Fruit fly (Drosophila melanogaster) whole organism, embryonic: ENCODE data around the gene CG33107.

Experiments
- Abd-B ChIP-seq: fragments of 200-800 bp; sonication (Bioruptor generic); optimal IDR thresholded peaks from 2 replicates; lab custom pipeline; 2018; ENCODE audit warnings: missing biosample characterization, mild to moderate bottlenecking, missing genetic modification characterization, moderate library complexity
- Asciz ChIP-seq: fragments of 200-800 bp; sonication (Bioruptor generic); optimal IDR thresholded peaks from 2 replicates; lab custom pipeline; 2017; ENCODE audit warnings: missing biosample characterization, mild to moderate bottlenecking, missing genetic modification characterization, missing genetic modification reagents
- Atf-2 ChIP-seq: fragments of 200-800 bp; sonication (Bioruptor generic); optimal IDR thresholded peaks from 2 replicates; lab custom pipeline; 2016; ENCODE audit warnings: missing biosample characterization, missing genetic modification characterization
- CG10321 ChIP-seq: fragments of 200-800 bp; sonication (Bioruptor generic); IDR thresholded peaks from 2 replicates; pipeline ENCODE4 v1.3.6; 2022; ENCODE audit warnings: missing biosample characterization, missing genetic modification characterization
- CG10543 ChIP-seq: fragments of 200-800 bp; sonication (Bioruptor generic); optimal IDR thresholded peaks from 3 replicates; lab custom pipeline; 2017; ENCODE audit warnings: missing biosample characterization, mild to moderate bottlenecking, missing genetic modification characterization, moderate library complexity
- CG12236 ChIP-seq: fragments of 200-800 bp; sonication (Bioruptor generic); optimal IDR thresholded peaks from 2 replicates; lab custom pipeline; 2016; ENCODE audit warnings: missing biosample characterization, missing genetic modification characterization
- CG13296 ChIP-seq: fragments of 200-800 bp; sonication (Bioruptor generic); optimal IDR thresholded peaks from 3 replicates; lab custom pipeline; 2018; ENCODE audit warnings: missing biosample characterization, mild to moderate bottlenecking, missing genetic modification characterization
- CG13775 ChIP-seq: fragments of 200-800 bp; sonication (Bioruptor generic); optimal IDR thresholded peaks from 3 replicates; lab custom pipeline; 2017; ENCODE audit warnings: missing biosample characterization, mild to moderate bottlenecking, missing genetic modification characterization
- CG14014 ChIP-seq: fragments of 200-800 bp; sonication (Bioruptor generic); IDR thresholded peaks from 2 replicates; pipeline ENCODE4 v1.3.6; 2022; ENCODE audit warnings: missing biosample characterization, missing genetic modification characterization
- CG30403 ChIP-seq: fragments of 200-800 bp; sonication (Bioruptor generic); optimal IDR thresholded peaks from 3 replicates; lab custom pipeline; 2016; ENCODE audit warnings: missing biosample characterization, missing genetic modification characterization
- CG31388 ChIP-seq: fragments of 200-800 bp; sonication (Bioruptor generic); optimal IDR thresholded peaks from 2 replicates; lab custom pipeline; 2016; ENCODE audit warnings: missing biosample characterization, missing genetic modification characterization
- CG32767 ChIP-seq: fragments of 200-800 bp; sonication (Bioruptor generic); IDR thresholded peaks from 2 replicates; pipeline ENCODE4 v1.3.6; 2022; ENCODE audit warnings: missing biosample characterization, missing genetic modification characterization
- CG4404 ChIP-seq: fragments of 200-800 bp; sonication (Bioruptor generic); IDR thresholded peaks from 2 replicates; pipeline ENCODE4 v1.3.6; 2022; ENCODE audit warnings: missing biosample characterization, missing genetic modification characterization
- CG6813 ChIP-seq: fragments of 200-800 bp; sonication (Bioruptor generic); optimal IDR thresholded peaks from 2 replicates; lab custom pipeline; 2017; ENCODE audit warnings: missing biosample characterization, missing genetic modification characterization, mild to moderate bottlenecking, moderate library complexity, missing genetic modification reagents
- CG7357 ChIP-seq: fragments of 200-800 bp; sonication (Bioruptor generic); IDR thresholded peaks from 3 replicates; pipeline ENCODE4 v1.3.6; 2022; ENCODE audit warnings: missing biosample characterization, missing genetic modification characterization
- CG8388 ChIP-seq: fragments of 200-800 bp; sonication (Bioruptor generic); optimal IDR thresholded peaks from 2 replicates; lab custom pipeline; 2019; ENCODE audit warnings: missing biosample characterization, mild to moderate bottlenecking, missing genetic modification characterization, moderate library complexity
- CoRest ChIP-seq: fragments of 200-800 bp; sonication (Bioruptor generic); optimal IDR thresholded peaks from 3 replicates; lab custom pipeline; 2018; ENCODE audit warnings: missing biosample characterization, mild to moderate bottlenecking, missing genetic modification characterization, moderate library complexity
- CrebB ChIP-seq: fragments of 200-800 bp; sonication (Bioruptor generic); optimal IDR thresholded peaks from 3 replicates; lab custom pipeline; 2018; ENCODE audit warnings: missing biosample characterization, mild to moderate bottlenecking, missing genetic modification characterization
- D19A ChIP-seq: fragments of 200-800 bp; optimal IDR thresholded peaks from 3 replicates; lab custom pipeline; 2019; ENCODE audit warnings: missing biosample characterization, mild to moderate bottlenecking, missing genetic modification characterization, moderate library complexity
- D19B ChIP-seq: fragments of 200-800 bp; sonication (Bioruptor generic); optimal IDR thresholded peaks from 2 replicates; lab custom pipeline; 2017; ENCODE audit warnings: missing biosample characterization, mild to moderate bottlenecking, missing genetic modification characterization
- Eip74EF ChIP-seq, 2 experiments: fragments of 200-800 bp in 1 of 2; fragments of >200 bp in 1 of 2; sonication (Bioruptor generic) in 1 of 2; optimal IDR thresholded peaks; 2 replicates each; lab custom pipeline; 2017 to 2019; ENCODE audit warnings: missing biosample characterization in 2 of 2, missing genetic modification characterization in 2 of 2, mild to moderate bottlenecking in 1 of 2, moderate library complexity in 1 of 2
- Elba2 ChIP-seq: fragments of 200-800 bp; sonication (Bioruptor generic); optimal IDR thresholded peaks from 3 replicates; lab custom pipeline; 2016; ENCODE audit warnings: missing biosample characterization, missing genetic modification characterization
- Fer3 ChIP-seq: fragments of 200-800 bp; sonication (Bioruptor generic); optimal IDR thresholded peaks from 2 replicates; lab custom pipeline; 2018; ENCODE audit warnings: missing biosample characterization, mild to moderate bottlenecking, missing genetic modification characterization, moderate library complexity
- Hey ChIP-seq: fragments of 200-800 bp; sonication (Bioruptor generic); optimal IDR thresholded peaks from 3 replicates; lab custom pipeline; 2018; ENCODE audit warnings: missing biosample characterization, mild to moderate bottlenecking, missing genetic modification characterization
- Hr3 ChIP-seq: fragments of 200-800 bp; sonication (Bioruptor generic); optimal IDR thresholded peaks from 3 replicates; lab custom pipeline; 2016; ENCODE audit warnings: missing biosample characterization, missing genetic modification characterization
- Hr39 ChIP-seq: fragments of >200 bp; optimal IDR thresholded peaks from 2 replicates; lab custom pipeline; 2017
- Meics ChIP-seq: fragments of 200-800 bp; sonication (Bioruptor generic); optimal IDR thresholded peaks from 2 replicates; lab custom pipeline; 2017; ENCODE audit warnings: missing biosample characterization, mild to moderate bottlenecking, missing genetic modification characterization
- Oli ChIP-seq: fragments of 200-800 bp; sonication (Bioruptor generic); optimal IDR thresholded peaks from 2 replicates; lab custom pipeline; 2018; ENCODE audit warnings: missing biosample characterization, mild to moderate bottlenecking, missing genetic modification characterization, moderate library complexity
- Ravus ChIP-seq: fragments of 200-800 bp; sonication (Bioruptor generic); IDR thresholded peaks from 2 replicates; pipeline ENCODE4 v1.3.6; 2022; ENCODE audit warnings: missing biosample characterization, missing genetic modification characterization
- Side ChIP-seq: fragments of 200-800 bp; sonication (Bioruptor generic); optimal IDR thresholded peaks from 2 replicates; lab custom pipeline; 2016; ENCODE audit warnings: missing biosample characterization, missing genetic modification characterization
- Sox102F ChIP-seq: fragments of 200-800 bp; sonication (Bioruptor generic); optimal IDR thresholded peaks from 2 replicates; lab custom pipeline; 2018; ENCODE audit warnings: missing biosample characterization, mild to moderate bottlenecking, missing genetic modification characterization, moderate library complexity
- Xrp1 ChIP-seq: fragments of 200-800 bp; sonication (Bioruptor generic); IDR thresholded peaks from 2 replicates; pipeline ENCODE4 v1.3.6; 2022; ENCODE audit warnings: missing biosample characterization, missing genetic modification characterization
- ap ChIP-seq: fragments of 200-800 bp; sonication (Bioruptor generic); IDR thresholded peaks from 2 replicates; pipeline ENCODE4 v1.3.6; 2022; ENCODE audit warnings: missing biosample characterization, missing genetic modification characterization
- ato ChIP-seq: fragments of 200-800 bp; sonication (Bioruptor generic); IDR thresholded peaks from 2 replicates; pipeline ENCODE4 v1.3.6; 2022; ENCODE audit warnings: missing biosample characterization, missing genetic modification characterization; ENCODE audit not compliant: partially characterized antibody
- crc ChIP-seq: fragments of 200-800 bp; sonication (Bioruptor generic); optimal IDR thresholded peaks from 2 replicates; lab custom pipeline; 2016; ENCODE audit warnings: missing biosample characterization, missing genetic modification characterization
- croc ChIP-seq: fragments of 200-800 bp; sonication (Bioruptor generic); conservative IDR thresholded peaks from 3 replicates; pipeline ENCODE4 v1.3.6; 2022; ENCODE audit warnings: missing biosample characterization, missing genetic modification characterization
- crol ChIP-seq: fragments of 200-800 bp; sonication (Bioruptor generic); IDR thresholded peaks from 2 replicates; pipeline ENCODE4 v1.3.6; 2022; ENCODE audit warnings: missing biosample characterization, missing genetic modification characterization
- dmrt11E ChIP-seq: fragments of 200-800 bp; sonication (Bioruptor generic); optimal IDR thresholded peaks from 3 replicates; lab custom pipeline; 2018; ENCODE audit warnings: missing biosample characterization, mild to moderate bottlenecking, missing genetic modification characterization, moderate library complexity
- hth ChIP-seq: fragments of >200 bp; optimal IDR thresholded peaks from 2 replicates; lab custom pipeline; 2017; ENCODE audit warnings: inconsistent platforms
- ind ChIP-seq: fragments of 200-800 bp; sonication (Bioruptor generic); optimal IDR thresholded peaks from 3 replicates; lab custom pipeline; 2016; ENCODE audit warnings: missing biosample characterization, missing genetic modification characterization
- jing ChIP-seq: fragments of 200-800 bp; sonication (Bioruptor generic); optimal IDR thresholded peaks from 2 replicates; lab custom pipeline; 2018; ENCODE audit warnings: missing biosample characterization, mild to moderate bottlenecking, missing genetic modification characterization
- lab ChIP-seq: fragments of 200-800 bp; sonication (Bioruptor generic); optimal IDR thresholded peaks from 3 replicates; lab custom pipeline; 2017; ENCODE audit warnings: missing biosample characterization, missing genetic modification characterization, mild to moderate bottlenecking, moderate library complexity, missing genetic modification reagents
- prd ChIP-seq, 3 experiments: fragments of >200 bp in 2 of 3; fragments of 200-800 bp in 1 of 3; sonication (Bioruptor generic) in 1 of 3; optimal IDR thresholded peaks in 2 of 3; IDR thresholded peaks in 1 of 3; 2 replicates in 2 of 3; 3 replicates in 1 of 3; pipeline versions ENCODE4 v1.3.6 to Lab custom; 2017 to 2022; ENCODE audit warnings: missing biosample characterization in 1 of 3, missing genetic modification characterization in 1 of 3
- rib ChIP-seq: fragments of 200-800 bp; sonication (Bioruptor generic); IDR thresholded peaks from 2 replicates; pipeline ENCODE4 v1.3.6; 2022; ENCODE audit warnings: missing biosample characterization, missing genetic modification characterization
- schlank ChIP-seq: fragments of 200-800 bp; sonication (Bioruptor generic); optimal IDR thresholded peaks from 2 replicates; lab custom pipeline; 2018; ENCODE audit warnings: missing biosample characterization, mild to moderate bottlenecking, missing genetic modification characterization
- sim ChIP-seq: fragments of 200-800 bp; sonication (Bioruptor generic); IDR thresholded peaks from 2 replicates; pipeline ENCODE4 v1.3.6; 2022; ENCODE audit warnings: missing biosample characterization, missing genetic modification characterization
- stc ChIP-seq: fragments of 200-800 bp; sonication (Bioruptor generic); IDR thresholded peaks from 2 replicates; pipeline ENCODE4 v1.3.6; 2022; ENCODE audit warnings: missing biosample characterization, missing genetic modification characterization
- stwl ChIP-seq: fragments of 200-800 bp; sonication (Bioruptor generic); optimal IDR thresholded peaks from 3 replicates; lab custom pipeline; 2018; ENCODE audit warnings: missing biosample characterization, mild to moderate bottlenecking, missing genetic modification characterization, moderate library complexity
- tap ChIP-seq: fragments of 200-800 bp; optimal IDR thresholded peaks from 3 replicates; lab custom pipeline; 2019; ENCODE audit warnings: missing biosample characterization, mild to moderate bottlenecking, missing genetic modification characterization, moderate library complexity

Gene CG33107

DNA sequence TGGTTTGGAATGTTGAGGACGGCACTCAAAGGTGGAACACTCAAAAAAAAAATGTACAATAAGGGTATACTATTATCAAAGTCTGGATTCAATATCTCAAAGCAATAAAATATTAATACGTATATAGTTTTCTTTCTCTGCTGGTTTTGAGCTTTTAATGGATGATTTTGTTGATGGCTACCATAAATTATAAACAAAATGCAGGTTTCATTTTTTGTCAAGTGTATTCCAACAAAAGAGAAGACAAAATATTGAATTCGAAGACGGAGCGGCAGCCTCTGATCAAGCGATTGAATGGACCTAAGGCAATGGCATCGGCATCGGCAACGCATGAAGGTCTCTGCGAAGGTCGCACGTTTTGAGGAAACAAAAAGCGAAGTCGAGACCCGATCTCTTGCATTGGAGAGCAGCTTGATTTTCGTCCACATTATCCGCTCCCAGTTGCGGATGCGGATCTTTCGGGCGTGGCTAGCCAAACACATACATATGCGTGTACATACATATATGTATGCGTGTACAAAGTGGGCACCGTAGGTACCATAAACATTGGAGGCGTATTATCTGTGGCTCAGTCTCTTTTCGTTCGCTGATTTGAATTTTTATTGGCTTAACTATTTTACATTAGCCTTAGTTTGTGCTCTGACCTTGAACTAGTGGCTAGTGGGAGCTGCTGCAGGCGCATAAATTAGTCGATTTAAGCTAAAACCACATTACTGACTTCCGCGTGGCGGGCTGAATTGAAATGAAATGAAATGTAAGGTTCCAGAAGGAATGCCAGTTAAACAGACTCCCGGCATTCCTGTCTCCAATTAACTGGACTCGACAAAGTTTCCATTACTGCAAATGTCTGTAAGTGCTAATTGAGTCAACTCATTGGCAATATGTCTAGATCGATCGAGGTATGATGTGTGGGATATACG, 47.8 kb downstream of the CG33107 start (continued):
- TF ChIP-seq CG7357 (GFP tag; lab: Robert Waterston, UW): no peak
- TF ChIP-seq Eip74EF (GFP tag; optimal IDR thresholded peaks at IDR 0.05; lab: Kevin White, UChicago): peak in 1 of 2 experiments; percentile 56
- no peak for TF ChIP-seq ap (GFP tag; lab: Robert Waterston, UW)
- TF ChIP-seq CG13775 (GFP tag; lab: Kevin White, UChicago): peak; percentile 40
- TF ChIP-seq Meics (GFP tag; lab: Kevin White, UChicago): peak; percentile 27
- peak; percentile 54 for TF ChIP-seq CG30403 (GFP tag; lab: Kevin White, UChicago)
- TF ChIP-seq Ravus (GFP tag; lab: Robert Waterston, UW): no peak
- TF ChIP-seq sim (GFP tag; lab: Robert Waterston, UW): no peak
- peak; percentile 17 for TF ChIP-seq Abd-B (GFP tag; lab: Kevin White, UChicago)
- TF ChIP-seq Atf-2 (GFP tag; lab: Kevin White, UChicago): no peak
- no peak for TF ChIP-seq crol (GFP tag; lab: Robert Waterston, UW)
- TF ChIP-seq Side (GFP tag; lab: Kevin White, UChicago): no peak
- peak; percentile 37 for TF ChIP-seq lab (GFP tag; lab: Kevin White, UChicago)
- TF ChIP-seq stc: peak; percentile 73
- no peak for TF ChIP-seq Hr39 (lab: Kevin White, UChicago)
- no peak for TF ChIP-seq CG12236 (GFP tag; lab: Kevin White, UChicago)
- no peak for TF ChIP-seq CG13296
- no peak for TF ChIP-seq CG14014
- TF ChIP-seq rib (GFP tag; lab: Robert Waterston, UW): no peak
- TF ChIP-seq prd (optimal IDR thresholded peaks at IDR 0.05; lab: Kevin White, UChicago): no peak
- no peak for TF ChIP-seq prd (GFP tag; IDR thresholded peaks at IDR 0.05; lab: Robert Waterston, UW)
- peak; percentile 28 for TF ChIP-seq CG8388 (GFP tag; lab: Kevin White, UChicago)
- TF ChIP-seq CG6813: peak; percentile 27
- no peak for TF ChIP-seq CG4404 (GFP tag; lab: Robert Waterston, UW)
- TF ChIP-seq ato (GFP tag; lab: Robert Waterston, UW): no peak
- TF ChIP-seq Xrp1: peak; percentile 46; the same call in 1 of the 2 replicates
- TF ChIP-seq CG31388 (GFP tag; lab: Kevin White, UChicago): no peak
- TF ChIP-seq D19A: no peak
- peak; percentile 67 for TF ChIP-seq Sox102F (GFP tag; lab: Kevin White, UChicago)
- peak; percentile 37 for TF ChIP-seq Fer3 (tag; lab: Kevin White, UChicago)
- TF ChIP-seq schlank: no peak
- TF ChIP-seq CG10543: no peak
- TF ChIP-seq tap (tag; lab: Kevin White, UChicago): peak; percentile 37
- TF ChIP-seq Asciz (GFP tag; lab: Kevin White, UChicago): no peak
- peak; percentile 22 for TF ChIP-seq ind
- no peak for TF ChIP-seq stwl (tag; lab: Kevin White, UChicago)
- TF ChIP-seq D19B (GFP tag; lab: Kevin White, UChicago): no peak
- TF ChIP-seq CG32767: no peak; the same call in 1 of the 2 replicates
- TF ChIP-seq Elba2: no peak
- TF ChIP-seq dmrt11E (tag; lab: Kevin White, UChicago): no peak
- TF ChIP-seq croc (GFP tag; lab: Robert Waterston, UW): no peak
- TF ChIP-seq crc: no peak
- no peak for TF ChIP-seq CrebB (tag; lab: Kevin White, UChicago)
- TF ChIP-seq jing (GFP tag; lab: Kevin White, UChicago): no peak
- peak; percentile 51 for TF ChIP-seq CoRest (tag; lab: Kevin White, UChicago)
- no peak for TF ChIP-seq Hr3 (GFP tag; lab: Kevin White, UChicago)
- TF ChIP-seq CG10321 (GFP tag; lab: Robert Waterston, UW): no peak
- TF ChIP-seq hth: no peak
- TF ChIP-seq Hey (tag; lab: Kevin White, UChicago): no peak
- TF ChIP-seq Oli (tag; lab: Kevin White, UChicago): peak; percentile 55
